Worm (Caenorhabditis elegans): ENCODE data around the gene F11F1.1.

The F11F1.1 gene

DNA sequence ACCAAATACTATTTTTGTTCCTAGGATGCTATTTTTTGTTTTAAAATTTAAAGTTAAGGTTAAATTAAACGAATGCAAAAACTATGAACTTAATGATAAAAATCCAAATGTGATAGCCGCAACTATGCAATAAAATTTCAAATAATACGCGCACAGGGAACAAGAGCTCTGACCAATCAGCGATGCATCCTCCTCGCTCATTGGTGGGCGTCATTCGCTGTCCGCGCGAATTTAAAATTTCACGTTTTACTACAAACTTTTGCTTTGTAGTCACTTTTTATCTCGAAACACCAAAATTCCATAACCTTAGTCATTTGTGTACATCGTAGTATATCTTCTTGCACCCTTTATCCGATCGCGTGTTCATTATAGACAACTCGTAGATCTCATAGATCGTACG lies 12.2 kb upstream of the F11F1.1 start:
- TF ChIP-seq hnd-1 (tag; optimal IDR thresholded peaks at IDR 0.05) = no peak
- no peak for TF ChIP-seq scrt-1 (GFP tag; IDR thresholded peaks at IDR 0.05)
- no peak for TF ChIP-seq flt-1 (GFP tag; IDR thresholded peaks at IDR 0.05)
- no peak for TF ChIP-seq tra-4 (tag; optimal IDR thresholded peaks at IDR 0.05)
- TF ChIP-seq tbx-37 (GFP tag; conservative IDR thresholded peaks at IDR 0.05) = no peak
- no peak for TF ChIP-seq F13C5.2 (tag; optimal IDR thresholded peaks at IDR 0.05)
- TF ChIP-seq ceh-36 (tag; optimal IDR thresholded peaks at IDR 0.05) = no peak
- TF ChIP-seq ama-1 (optimal IDR thresholded peaks at IDR 0.05) = no peak
- no peak for TF ChIP-seq ets-7 (tag; optimal IDR thresholded peaks at IDR 0.05)
- no peak for TF ChIP-seq sea-1 (GFP tag; conservative IDR thresholded peaks at IDR 0.05)
- TF ChIP-seq aly-1 (tag; optimal IDR thresholded peaks at IDR 0.05) = no peak
- TF ChIP-seq tbx-11 (GFP tag; IDR thresholded peaks at IDR 0.05) = no peak

- TF ChIP-seq tra-4 (tag; optimal IDR thresholded peaks at IDR 0.05) (no peak), F13C5.2 (tag; optimal IDR thresholded peaks at IDR 0.05) (no peak), tbx-11 (GFP tag; IDR thresholded peaks at IDR 0.05) (no peak), flt-1 (GFP tag; IDR thresholded peaks at IDR 0.05) (no peak), ceh-13 (GFP tag; optimal IDR thresholded peaks at IDR 0.05) (no peak), hmbx-1 (tag; optimal IDR thresholded peaks at IDR 0.05) (no peak), B0310.2 (tag; optimal IDR thresholded peaks at IDR 0.05) (no peak), tbx-37 (GFP tag; conservative IDR thresholded peaks at IDR 0.05) (no peak)
Observed at ce11 chrIII:13385850-13386249, 9.5 kb upstream of the F11F1.1 start, which contains the start of gene T03F6.4. TSS of gene T03F6.4 (plus strand) at chrIII:13386150.

DNA sequence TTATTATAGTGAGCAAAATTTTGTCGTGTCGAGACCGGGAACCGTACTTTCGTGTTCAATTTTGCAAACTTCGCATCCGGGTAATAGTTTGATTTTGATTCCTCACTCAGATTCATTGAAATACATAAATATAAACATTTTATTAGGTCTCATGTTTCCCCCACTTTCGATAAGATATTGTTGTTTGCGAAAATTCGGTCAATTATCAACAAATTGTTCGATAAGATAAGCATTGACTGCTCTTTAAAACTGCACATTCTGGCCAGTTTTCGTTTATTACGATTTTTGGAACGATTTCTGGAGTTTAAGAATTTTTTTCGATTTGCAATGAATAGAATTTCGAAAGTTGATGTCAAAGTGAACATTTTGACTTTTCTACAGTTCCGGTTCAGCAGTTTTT lies 6.7 kb upstream of the F11F1.1 start:
- no peak for TF ChIP-seq sea-1 (GFP tag; conservative IDR thresholded peaks at IDR 0.05)

ce11 chrIII:13389078-13389477 lies 6.3 kb upstream of the F11F1.1 start, which contains the start of gene T03F6.3:
TSS of gene T03F6.3 (plus strand) at chrIII:13389395.
- TF ChIP-seq B0310.2 (tag; optimal IDR thresholded peaks at IDR 0.05) = no peak
- TF ChIP-seq hnd-1 (tag; optimal IDR thresholded peaks at IDR 0.05) = no peak
- TF ChIP-seq tbx-37 (GFP tag; conservative IDR thresholded peaks at IDR 0.05) = no peak
- no peak for TF ChIP-seq scrt-1 (GFP tag; IDR thresholded peaks at IDR 0.05)
- TF ChIP-seq sea-1 (GFP tag; conservative IDR thresholded peaks at IDR 0.05) = no peak
- no peak for TF ChIP-seq ama-1 (optimal IDR thresholded peaks at IDR 0.05)
- no peak for TF ChIP-seq ets-7 (tag; optimal IDR thresholded peaks at IDR 0.05)
- no peak for TF ChIP-seq ceh-13 (GFP tag; optimal IDR thresholded peaks at IDR 0.05)
- no peak for TF ChIP-seq hmbx-1 (tag; optimal IDR thresholded peaks at IDR 0.05)
- TF ChIP-seq ceh-36 (tag; optimal IDR thresholded peaks at IDR 0.05) = no peak
- no peak for TF ChIP-seq tra-4 (tag; optimal IDR thresholded peaks at IDR 0.05)
- TF ChIP-seq pes-1 (GFP tag; IDR thresholded peaks at IDR 0.05) = no peak
- no peak for TF ChIP-seq flt-1 (GFP tag; IDR thresholded peaks at IDR 0.05)
- TF ChIP-seq F13C5.2 (tag; optimal IDR thresholded peaks at IDR 0.05) = no peak
- no peak for TF ChIP-seq aly-1 (tag; optimal IDR thresholded peaks at IDR 0.05)
- no peak for TF ChIP-seq tbx-11 (GFP tag; IDR thresholded peaks at IDR 0.05)

DNA sequence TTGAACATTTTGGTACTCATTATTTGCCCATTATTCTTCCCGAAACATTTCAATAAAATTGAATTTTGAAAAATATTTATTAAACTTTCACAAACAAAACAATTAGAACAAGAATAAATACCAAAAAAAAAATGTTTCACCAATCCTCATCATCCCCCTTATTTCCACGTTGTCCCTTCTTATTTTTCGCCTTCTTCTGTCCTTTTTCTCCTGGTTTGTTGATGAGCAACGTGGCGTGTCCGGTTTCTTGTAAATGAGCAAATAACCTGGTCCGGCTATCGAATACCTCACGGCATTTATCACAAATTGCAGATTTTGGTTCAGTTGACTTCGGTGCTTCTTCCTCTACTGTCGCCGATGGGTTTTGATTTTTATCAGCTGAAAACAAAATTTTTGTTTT lies 4.6 kb upstream of the F11F1.1 start:
- TF ChIP-seq ets-7 (tag; optimal IDR thresholded peaks at IDR 0.05) = no peak
- TF ChIP-seq flt-1 (GFP tag; IDR thresholded peaks at IDR 0.05) = no peak
- no peak for TF ChIP-seq pes-1 (GFP tag; IDR thresholded peaks at IDR 0.05)
- TF ChIP-seq ceh-13 (GFP tag; optimal IDR thresholded peaks at IDR 0.05) = no peak
- TF ChIP-seq tbx-37 (GFP tag; conservative IDR thresholded peaks at IDR 0.05) = no peak
- TF ChIP-seq ceh-36 (tag; optimal IDR thresholded peaks at IDR 0.05) = no peak
- no peak for TF ChIP-seq hnd-1 (tag; optimal IDR thresholded peaks at IDR 0.05)
- TF ChIP-seq tra-4 (tag; optimal IDR thresholded peaks at IDR 0.05) = no peak
- no peak for TF ChIP-seq aly-1 (tag; optimal IDR thresholded peaks at IDR 0.05)
- TF ChIP-seq F13C5.2 (tag; optimal IDR thresholded peaks at IDR 0.05) = no peak
- no peak for TF ChIP-seq scrt-1 (GFP tag; IDR thresholded peaks at IDR 0.05)
- TF ChIP-seq hmbx-1 (tag; optimal IDR thresholded peaks at IDR 0.05) = no peak
- TF ChIP-seq sea-1 (GFP tag; conservative IDR thresholded peaks at IDR 0.05) = no peak
- no peak for TF ChIP-seq B0310.2 (tag; optimal IDR thresholded peaks at IDR 0.05)
- no peak for TF ChIP-seq hmg-4 (GFP tag; optimal IDR thresholded peaks at IDR 0.05)
- no peak for TF ChIP-seq ama-1 (optimal IDR thresholded peaks at IDR 0.05)
- TF ChIP-seq tbx-11 (GFP tag; IDR thresholded peaks at IDR 0.05) = no peak

DNA sequence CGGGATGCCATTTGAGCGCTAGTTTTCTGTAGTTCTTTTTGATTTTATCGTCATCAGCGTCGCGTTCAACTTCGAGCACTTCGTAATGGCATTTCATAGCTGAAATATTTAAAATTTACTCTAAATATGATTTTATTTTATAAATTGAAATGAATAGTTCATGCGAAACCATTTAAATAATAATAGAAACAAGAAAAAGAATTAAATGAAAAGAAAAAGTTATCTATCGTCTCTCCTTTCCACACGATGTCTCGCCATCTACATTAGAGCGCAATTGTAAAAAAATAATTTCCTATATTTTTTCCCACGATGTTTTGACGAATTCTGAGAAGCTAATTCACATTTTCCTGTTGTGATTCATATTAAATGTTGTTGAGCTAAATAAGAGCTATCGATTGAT lies 2.1 kb upstream of the F11F1.1 start, which contains the start of gene dnj-17:
TSS of gene dnj-17 (minus strand) at position 101 of the 400 bp plus-strand sequence.
- TF ChIP-seq ets-7 (tag; optimal IDR thresholded peaks at IDR 0.05) = no peak
- TF ChIP-seq B0310.2 (tag; optimal IDR thresholded peaks at IDR 0.05) = no peak
- no peak for TF ChIP-seq sea-1 (GFP tag; conservative IDR thresholded peaks at IDR 0.05)
- no peak for TF ChIP-seq tbx-37 (GFP tag; conservative IDR thresholded peaks at IDR 0.05)
- no peak for TF ChIP-seq flt-1 (GFP tag; IDR thresholded peaks at IDR 0.05)
- no peak for TF ChIP-seq tbx-11 (GFP tag; IDR thresholded peaks at IDR 0.05)
- no peak for TF ChIP-seq hmbx-1 (tag; optimal IDR thresholded peaks at IDR 0.05)
- TF ChIP-seq F13C5.2 (tag; optimal IDR thresholded peaks at IDR 0.05) = no peak

DNA sequence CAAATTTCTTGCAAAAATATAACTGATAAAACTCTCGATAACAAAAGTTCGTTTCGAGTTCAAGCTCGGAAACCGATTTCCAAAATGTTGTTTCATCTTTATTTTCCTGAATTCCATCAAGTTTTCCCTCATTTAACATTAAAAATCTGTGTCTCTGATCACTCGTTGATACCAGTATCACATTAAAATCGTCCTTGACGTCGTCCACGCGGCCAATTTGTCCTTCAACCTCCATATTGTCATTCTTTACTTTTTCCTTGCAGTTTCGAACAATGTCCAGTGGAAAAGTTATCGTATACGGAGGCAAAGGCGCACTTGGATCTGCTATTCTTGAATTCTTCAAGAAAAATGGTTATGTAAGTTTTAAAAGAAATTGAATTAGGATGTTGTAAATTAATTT lies 1.7 kb upstream of the F11F1.1 start, which contains the start of gene qdpr-1:
TSS of gene qdpr-1 (plus strand) at position 264 of the 400 bp plus-strand sequence.
- TF ChIP-seq scrt-1 (GFP tag; IDR thresholded peaks at IDR 0.05) (no peak), pes-1 (GFP tag; IDR thresholded peaks at IDR 0.05) (no peak), flt-1 (GFP tag; IDR thresholded peaks at IDR 0.05) (no peak), ets-7 (tag; optimal IDR thresholded peaks at IDR 0.05) (no peak), tbx-11 (GFP tag; IDR thresholded peaks at IDR 0.05) (no peak), hmg-4 (GFP tag; optimal IDR thresholded peaks at IDR 0.05) (no peak), tbx-37 (GFP tag; conservative IDR thresholded peaks at IDR 0.05) (no peak), aly-1 (tag; optimal IDR thresholded peaks at IDR 0.05) (no peak), ceh-36 (tag; optimal IDR thresholded peaks at IDR 0.05) (no peak), B0310.2 (tag; optimal IDR thresholded peaks at IDR 0.05) (no peak), hnd-1 (tag; optimal IDR thresholded peaks at IDR 0.05) (no peak), tra-4 (tag; optimal IDR thresholded peaks at IDR 0.05) (no peak), ama-1 (optimal IDR thresholded peaks at IDR 0.05) (no peak)
